Worm (Caenorhabditis elegans): ENCODE results near the gene tag-322.

ce11 chrIV:7764319-7764718 lies 21.0 kb downstream of the tag-322 start:
- TF ChIP-seq snpc-4 (tag; optimal IDR thresholded peaks at IDR 0.05): no peak
- no peak for TF ChIP-seq mxl-3 (GFP tag; optimal IDR thresholded peaks at IDR 0.05)
- TF ChIP-seq jun-1 (tag; optimal IDR thresholded peaks at IDR 0.05): no peak
- TF ChIP-seq zag-1 (tag; optimal IDR thresholded peaks at IDR 0.05): no peak
- TF ChIP-seq nhr-25 (tag; optimal IDR thresholded peaks at IDR 0.05; ENCODE audit: borderline replicate concordance, insufficient read depth): no peak
- no peak for TF ChIP-seq mdl-1 (tag; optimal IDR thresholded peaks at IDR 0.05)
- no peak for TF ChIP-seq T20F7.1 (GFP tag; optimal IDR thresholded peaks at IDR 0.05)
- TF ChIP-seq mes-2 (tag; optimal IDR thresholded peaks at IDR 0.05; ENCODE audit: poor library complexity, severe bottlenecking): no peak
- TF ChIP-seq madf-9 (GFP tag; conservative IDR thresholded peaks at IDR 0.05): no peak
- TF ChIP-seq Y48G9A.11 (GFP tag; IDR thresholded peaks at IDR 0.05): no peak
- no peak for TF ChIP-seq pqm-1 (tag; optimal IDR thresholded peaks at IDR 0.05)
- no peak for TF ChIP-seq nhr-28 (tag; optimal IDR thresholded peaks at IDR 0.05)
- TF ChIP-seq mxl-2 (GFP tag; conservative IDR thresholded peaks at IDR 0.05): no peak
- no peak for TF ChIP-seq lsy-2 (tag; optimal IDR thresholded peaks at IDR 0.05)
